Fruit fly (Drosophila melanogaster): ENCODE measurements around the gene Ravus.

Gene Ravus

dm6 chr3R:13294461-13294860 is 30.6 kb upstream of the Ravus start, which contains the start of gene CG8773:
Gene CG8773, plus strand, starts transcription at chr3R:13294748.
- TF ChIP-seq CG18599 (GFP tag; optimal IDR thresholded peaks at IDR 0.05) (peak; percentile 21), Camta (GFP tag; optimal IDR thresholded peaks at IDR 0.05) (no peak), grn (GFP tag; optimal IDR thresholded peaks at IDR 0.05) (peak; percentile 14), exex (tag; optimal IDR thresholded peaks at IDR 0.05) (peak; percentile 90), GATAe (GFP tag; conservative IDR thresholded peaks at IDR 0.05) (peak; percentile 44; the same call in 1 of the 2 replicates), lab (GFP tag; optimal IDR thresholded peaks at IDR 0.05) (peak; percentile 8), sd (tag; optimal IDR thresholded peaks at IDR 0.05) (peak; percentile 77), CG34376 (GFP tag; optimal IDR thresholded peaks at IDR 0.05) (peak; percentile 66), Hey (tag; optimal IDR thresholded peaks at IDR 0.05) (peak; percentile 51), Optix (GFP tag; IDR thresholded peaks at IDR 0.05) (no peak), vnd (GFP tag; IDR thresholded peaks at IDR 0.05; ENCODE audit: partially characterized antibody) (0 out of 3 replicates have a peak, but pooled peaks have one; percentile 41), ind (GFP tag; optimal IDR thresholded peaks at IDR 0.05) (no peak), sug (tag; optimal IDR thresholded peaks at IDR 0.05) (peak; percentile 76), mirr (GFP tag; optimal IDR thresholded peaks at IDR 0.05) (peak; percentile 57), ato (GFP tag; IDR thresholded peaks at IDR 0.05; ENCODE audit: partially characterized antibody) (no peak)

- TF ChIP-seq sens (GFP tag) (peak; percentile 4), prd (optimal IDR thresholded peaks at IDR 0.05) (no peak), prd (GFP tag; IDR thresholded peaks at IDR 0.05) (peak; percentile 33; the same call in 2 of the 3 replicates), HLHmδ (GFP tag; optimal IDR thresholded peaks at IDR 0.05) (no peak), jigr1 (GFP tag; IDR thresholded peaks at IDR 0.05) (0 out of 3 replicates have a peak, but pooled peaks have one; percentile 31), tx (GFP tag; optimal IDR thresholded peaks at IDR 0.05) (no peak), seq (GFP tag; IDR thresholded peaks at IDR 0.05) (no peak), amos (GFP tag; IDR thresholded peaks at IDR 0.05; ENCODE audit: partially characterized antibody) (no peak), D (optimal IDR thresholded peaks at IDR 0.05) (peak; percentile 14), D (GFP tag; optimal IDR thresholded peaks at IDR 0.05) (no peak), fd3F (GFP tag; optimal IDR thresholded peaks at IDR 0.05) (no peak), dimm (GFP tag; IDR thresholded peaks at IDR 0.05) (no peak), tll (GFP tag; optimal IDR thresholded peaks at IDR 0.05) (peak in 1 of 2 experiments; percentile 92), CG15479 (GFP tag; optimal IDR thresholded peaks at IDR 0.05) (peak; percentile 87), CG9932 (GFP tag; IDR thresholded peaks at IDR 0.05) (0 out of 2 replicates have a peak, but pooled peaks have one; percentile 17), gt (GFP tag; IDR thresholded peaks at IDR 0.05) (peak; percentile 37; the same call in 1 of the 2 replicates), CG7357 (GFP tag; IDR thresholded peaks at IDR 0.05) (0 out of 3 replicates have a peak, but pooled peaks have one; percentile 10), cad (GFP tag; optimal IDR thresholded peaks at IDR 0.05) (peak; percentile 77), CG3065 (GFP tag; optimal IDR thresholded peaks at IDR 0.05) (no peak), CG3726 (GFP tag; IDR thresholded peaks at IDR 0.05) (0 out of 3 replicates have a peak, but pooled peaks have one; percentile 12), CG11723 (GFP tag; optimal IDR thresholded peaks at IDR 0.05) (no peak), p53 (GFP tag; optimal IDR thresholded peaks at IDR 0.05) (no peak), twi (tag; optimal IDR thresholded peaks at IDR 0.05) (peak; percentile 86), zen (tag; optimal IDR thresholded peaks at IDR 0.05) (peak; percentile 42), Dref (GFP tag; IDR thresholded peaks at IDR 0.05) (0 out of 2 replicates have a peak, but pooled peaks have one; percentile 28), insv (GFP tag; optimal IDR thresholded peaks at IDR 0.05) (peak in 1 of 2 experiments; percentile 64)
Observed at dm6 chr3R:13293148-13293756, 29.4 kb upstream of the Ravus start, which contains the start of gene wntD. Gene wntD, minus strand, starts transcription at chr3R:13293198.
